Worm (Caenorhabditis elegans) whole organism, young adult: ENCODE data around the gene B0228.7.

Source experiments
- F37B4.10 ChIP-seq: fragments of 200-800 bp; sonication (Bioruptor generic); IDR thresholded peaks from 2 replicates; pipeline ENCODE4 v1.3.6; 2022; ENCODE audit warnings: missing genetic modification characterization, missing compliant biosample characterization
- K11D2.4 ChIP-seq: fragments of 200-800 bp; sonication (Bioruptor generic); IDR thresholded peaks from 2 replicates; pipeline ENCODE4 v1.3.6; 2022; ENCODE audit warnings: missing genetic modification reagents, missing genetic modification characterization, missing compliant biosample characterization
- chd-7 ChIP-seq: sonication (generic microtip); optimal IDR thresholded peaks from 2 replicates; lab custom pipeline; 2016; ENCODE audit warnings: mild to moderate bottlenecking, missing genetic modification characterization, moderate library complexity, missing compliant biosample characterization
- dpff-1 ChIP-seq: sonication (generic microtip); optimal IDR thresholded peaks from 2 replicates; lab custom pipeline; 2017; ENCODE audit warnings: mild to moderate bottlenecking, missing genetic modification characterization, missing compliant biosample characterization
- egl-44 ChIP-seq: fragments of 200-800 bp; sonication (Bioruptor generic); IDR thresholded peaks from 2 replicates; pipeline ENCODE4 v1.3.6; 2022; ENCODE audit warnings: missing genetic modification reagents, missing genetic modification characterization, missing compliant biosample characterization
- ekl-4 ChIP-seq: fragments of 200-800 bp; sonication (Bioruptor generic); IDR thresholded peaks from 2 replicates; pipeline ENCODE4 v1.3.6; 2022; ENCODE audit warnings: missing genetic modification reagents, missing genetic modification characterization, missing compliant biosample characterization
- fkh-3 ChIP-seq: sonication (generic microtip); optimal IDR thresholded peaks from 2 replicates; lab custom pipeline; 2016; ENCODE audit warnings: mild to moderate bottlenecking, missing genetic modification characterization, missing compliant biosample characterization
- lin-26 ChIP-seq: fragments of 200-800 bp; sonication (Bioruptor generic); IDR thresholded peaks from 2 replicates; pipeline ENCODE4 v1.3.6; 2022; ENCODE audit warnings: missing genetic modification reagents, missing genetic modification characterization, missing compliant biosample characterization
- pha-4 ChIP-seq: fragments of 150-350 bp; sonication (generic microtip); optimal IDR thresholded peaks from 2 replicates; lab custom pipeline; 2014; ENCODE audit warnings: missing biosample characterization, missing genetic modification reagents, missing genetic modification characterization

DNA sequence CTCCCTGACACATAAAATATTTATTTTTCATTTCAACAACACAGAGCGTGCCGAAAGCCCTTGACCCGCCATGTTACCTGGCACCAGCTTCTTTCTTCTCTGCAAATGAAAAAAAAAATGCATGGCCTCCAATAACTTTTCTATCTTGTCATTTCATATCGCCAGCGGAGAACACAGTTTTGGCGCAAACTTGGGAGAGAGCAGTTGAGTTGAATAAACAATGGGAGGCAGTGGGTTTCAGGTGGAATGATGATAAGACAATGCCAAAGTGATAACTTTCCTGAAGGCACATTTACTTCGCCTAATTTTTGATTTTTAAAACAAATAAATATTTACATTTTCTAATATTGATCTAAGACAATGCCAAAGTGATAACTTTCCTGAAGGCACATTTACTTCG lies 42.4 kb upstream of the B0228.7 start:
- TF ChIP-seq lin-26 (no peak), egl-44 (GFP tag; lab: Robert Waterston, UW) (no peak), chd-7 (tag; lab: Kevin White, UChicago) (no peak), F37B4.10 (GFP tag; lab: Robert Waterston, UW) (no peak), pha-4 (tag; lab: Kevin White, UChicago) (no peak), K11D2.4 (GFP tag; lab: Robert Waterston, UW) (no peak), fkh-3 (tag; lab: Kevin White, UChicago) (no peak), ekl-4 (GFP tag; lab: Robert Waterston, UW) (no peak), dpff-1 (tag; lab: Kevin White, UChicago) (no peak)
